Fruit fly (Drosophila melanogaster) whole organism, prepupa: ENCODE results near the gene CG8379.

Experiments used
- CG10631 ChIP-seq: fragments of 200-800 bp; sonication (Bioruptor generic); optimal IDR thresholded peaks from 2 replicates; lab custom pipeline; 2016; ENCODE audit warnings: missing biosample characterization, missing genetic modification characterization
- CG1621 ChIP-seq: fragments of 200-800 bp; sonication (Bioruptor generic); optimal IDR thresholded peaks from 3 replicates; lab custom pipeline; 2018; ENCODE audit warnings: missing biosample characterization, mild to moderate bottlenecking, missing genetic modification characterization
- CG16779 ChIP-seq: fragments of 200-800 bp; sonication (Bioruptor generic); optimal IDR thresholded peaks from 3 replicates; lab custom pipeline; 2017; ENCODE audit warnings: missing biosample characterization, mild to moderate bottlenecking, missing genetic modification characterization
- CG6808 ChIP-seq: fragments of 200-800 bp; sonication (Bioruptor generic); optimal IDR thresholded peaks from 3 replicates; lab custom pipeline; 2017; ENCODE audit warnings: missing biosample characterization, missing genetic modification characterization, mild to moderate bottlenecking, moderate library complexity, missing genetic modification reagents
- CG6854 ChIP-seq: fragments of 200-800 bp; sonication (Bioruptor generic); optimal IDR thresholded peaks from 2 replicates; lab custom pipeline; 2017; ENCODE audit warnings: missing biosample characterization, mild to moderate bottlenecking, missing genetic modification characterization
- Ets96B ChIP-seq: fragments of 200-800 bp; optimal IDR thresholded peaks from 2 replicates; lab custom pipeline; 2019; ENCODE audit warnings: missing biosample characterization, mild to moderate bottlenecking, missing genetic modification characterization, moderate library complexity
- Gug ChIP-seq: fragments of 200-800 bp; sonication (Bioruptor generic); IDR thresholded peaks from 2 replicates; pipeline ENCODE4 v1.3.6; 2022; ENCODE audit warnings: missing biosample characterization, missing genetic modification characterization
- dsx ChIP-seq: fragments of 200-800 bp; optimal IDR thresholded peaks from 3 replicates; lab custom pipeline; 2019; ENCODE audit warnings: missing biosample characterization, mild to moderate bottlenecking, missing genetic modification characterization, moderate library complexity; ENCODE audit not compliant: poor library complexity, severe bottlenecking
- eg ChIP-seq: fragments of 200-800 bp; sonication (Bioruptor generic); IDR thresholded peaks from 3 replicates; pipeline ENCODE4 v1.3.6; 2022; ENCODE audit warnings: missing biosample characterization, missing genetic modification characterization
- esn ChIP-seq: fragments of 200-800 bp; sonication (Bioruptor generic); optimal IDR thresholded peaks from 2 replicates; lab custom pipeline; 2016; ENCODE audit warnings: missing biosample characterization, mild to moderate bottlenecking, missing genetic modification characterization, moderate library complexity
- svp ChIP-seq: fragments of 200-800 bp; sonication (Bioruptor generic); peaks from one replicate; lab custom pipeline; 2016; ENCODE audit warnings: missing biosample characterization, missing genetic modification characterization
- topi ChIP-seq: fragments of 200-800 bp; sonication (Bioruptor generic); optimal IDR thresholded peaks from 3 replicates; lab custom pipeline; 2016; ENCODE audit warnings: missing biosample characterization, missing genetic modification characterization

- TF ChIP-seq CG6854 (GFP tag; lab: Kevin White, UChicago) (no peak), topi (GFP tag; lab: Kevin White, UChicago) (no peak), esn (GFP tag; lab: Kevin White, UChicago) (no peak), CG1621 (tag; lab: Kevin White, UChicago) (no peak), dsx (GFP tag; lab: Kevin White, UChicago) (no peak), Ets96B (tag; lab: Kevin White, UChicago) (no peak), Gug (GFP tag; lab: Robert Waterston, UW) (no peak), CG10631 (GFP tag; lab: Kevin White, UChicago) (no peak), svp (no peak), eg (GFP tag; lab: Robert Waterston, UW) (no peak), CG6808 (GFP tag; lab: Kevin White, UChicago) (no peak), CG16779 (tag; lab: Kevin White, UChicago) (no peak)
Observed at dm6 chr3R:8848190-8848589, 24.0 kb downstream of the CG8379 start.
